Fruit fly (Drosophila melanogaster): ENCODE results near the gene Sfmbt.

Sfmbt gene

dm6 chr2L:13206077-13206668 is 29.6 kb upstream of the Sfmbt start (continued):
- TF ChIP-seq CG31388 (GFP tag; optimal IDR thresholded peaks at IDR 0.05) (no peak), Kr (GFP tag; optimal IDR thresholded peaks at IDR 0.05) (no peak), CG10543 (GFP tag; optimal IDR thresholded peaks at IDR 0.05) (peak; percentile 95), HmgZ (tag; optimal IDR thresholded peaks at IDR 0.05) (peak; percentile 50), C15 (GFP tag; IDR thresholded peaks at IDR 0.05) (no peak), CG9932 (GFP tag; IDR thresholded peaks at IDR 0.05) (no peak), CG17829 (tag; optimal IDR thresholded peaks at IDR 0.05) (no peak), gcm (GFP tag; optimal IDR thresholded peaks at IDR 0.05) (no peak), crol (GFP tag; IDR thresholded peaks at IDR 0.05) (peak; percentile 34; the same call in 1 of the 2 replicates), CG13894 (tag; optimal IDR thresholded peaks at IDR 0.05) (peak; percentile 37), Camta (GFP tag; optimal IDR thresholded peaks at IDR 0.05) (no peak), nerfin-1 (tag; optimal IDR thresholded peaks at IDR 0.05) (no peak), CG11247 (GFP tag; IDR thresholded peaks at IDR 0.05) (no peak), Ada2b (GFP tag; IDR thresholded peaks at IDR 0.05) (no peak), Med (GFP tag) (peak; percentile 37), CG11504 (tag; optimal IDR thresholded peaks at IDR 0.05) (no peak), Atf3 (GFP tag; optimal IDR thresholded peaks at IDR 0.05) (no peak), NC2β (GFP tag; optimal IDR thresholded peaks at IDR 0.05) (no peak), CG32532 (GFP tag; IDR thresholded peaks at IDR 0.05) (no peak), CG17385 (GFP tag; optimal IDR thresholded peaks at IDR 0.05) (no peak), H15 (GFP tag; IDR thresholded peaks at IDR 0.05) (no peak), CG14667 (GFP tag; IDR thresholded peaks at IDR 0.05) (no peak), CG4328 (GFP tag; optimal IDR thresholded peaks at IDR 0.05) (peak; percentile 21), CG6272 (GFP tag; IDR thresholded peaks at IDR 0.05) (no peak), org-1 (GFP tag; optimal IDR thresholded peaks at IDR 0.05) (no peak), lmd (GFP tag; IDR thresholded peaks at IDR 0.05) (no peak), GATAe (GFP tag; conservative IDR thresholded peaks at IDR 0.05) (no peak), CG14441 (GFP tag; IDR thresholded peaks at IDR 0.05) (no peak), CG16863 (GFP tag; optimal IDR thresholded peaks at IDR 0.05) (no peak), gem (tag; optimal IDR thresholded peaks at IDR 0.05) (no peak), CHES-1-like (GFP tag; optimal IDR thresholded peaks at IDR 0.05) (no peak)

dm6 chr2L:13205256-13205655 is 28.7 kb upstream of the Sfmbt start:
- peak; percentile 4 for TF ChIP-seq CG17829 (tag; optimal IDR thresholded peaks at IDR 0.05)
- TF ChIP-seq Sox102F (GFP tag; optimal IDR thresholded peaks at IDR 0.05), result peak; percentile 14
- TF ChIP-seq CG15269 (tag; optimal IDR thresholded peaks at IDR 0.05), result no peak
- no peak for TF ChIP-seq toy (GFP tag; IDR thresholded peaks at IDR 0.05)
- TF ChIP-seq otp (GFP tag; IDR thresholded peaks at IDR 0.05), result peak; percentile 60; the same call in 1 of the 3 replicates
- no peak for TF ChIP-seq Atf-2 (GFP tag; optimal IDR thresholded peaks at IDR 0.05)
- peak; percentile 58; the same call in 1 of the 3 replicates for TF ChIP-seq Dbx (GFP tag; IDR thresholded peaks at IDR 0.05)
- peak; percentile 52; the same call in 1 of the 2 replicates for TF ChIP-seq CG17328 (GFP tag; IDR thresholded peaks at IDR 0.05)
- TF ChIP-seq esg (GFP tag; conservative IDR thresholded peaks at IDR 0.05), result no peak
- peak; percentile 61 for TF ChIP-seq CG12071 (GFP tag; optimal IDR thresholded peaks at IDR 0.05)
- no peak for TF ChIP-seq prd (optimal IDR thresholded peaks at IDR 0.05)
- no peak for TF ChIP-seq prd (GFP tag; IDR thresholded peaks at IDR 0.05)
- TF ChIP-seq p53 (GFP tag; optimal IDR thresholded peaks at IDR 0.05), result peak; percentile 25
- TF ChIP-seq zen (tag; optimal IDR thresholded peaks at IDR 0.05), result no peak
- TF ChIP-seq Aef1 (GFP tag; IDR thresholded peaks at IDR 0.05), result no peak
- no peak for TF ChIP-seq nmo (GFP tag; optimal IDR thresholded peaks at IDR 0.05)
- peak; percentile 99 for TF ChIP-seq CG7987 (GFP tag; optimal IDR thresholded peaks at IDR 0.05)
- no peak for TF ChIP-seq CG8388 (GFP tag; optimal IDR thresholded peaks at IDR 0.05)
- TF ChIP-seq CG34376 (GFP tag; optimal IDR thresholded peaks at IDR 0.05), result no peak
- no peak for TF ChIP-seq pum (GFP tag; optimal IDR thresholded peaks at IDR 0.05)
- no peak for TF ChIP-seq lilli (GFP tag; optimal IDR thresholded peaks at IDR 0.05)
- no peak for TF ChIP-seq fru (optimal IDR thresholded peaks at IDR 0.05)
- TF ChIP-seq CG10959 (GFP tag; IDR thresholded peaks at IDR 0.05), result no peak
